Worm (Caenorhabditis elegans) whole organism, L1 larva: ENCODE measurements around the gene ggtb-1.

Source experiments
- C16A3.4 ChIP-seq: fragments of 150-350 bp; optimal IDR thresholded peaks from 2 replicates; lab custom pipeline; 2014; ENCODE audit warnings: missing biosample characterization, missing genetic modification characterization
- aha-1 ChIP-seq: fragments of 150-350 bp; optimal IDR thresholded peaks from 2 replicates; lab custom pipeline; 2014; ENCODE audit warnings: missing biosample characterization, missing genetic modification characterization
- ces-1 ChIP-seq: fragments of 150-350 bp; optimal IDR thresholded peaks from 2 replicates; lab custom pipeline; 2014; ENCODE audit warnings: missing biosample characterization, missing genetic modification reagents, missing genetic modification characterization
- fkh-8 ChIP-seq: sonication (generic microtip); optimal IDR thresholded peaks from 2 replicates; lab custom pipeline; 2016; ENCODE audit warnings: mild to moderate bottlenecking, missing genetic modification characterization, missing compliant biosample characterization
- nhr-77 ChIP-seq: fragments of 150-350 bp; optimal IDR thresholded peaks from 2 replicates; lab custom pipeline; 2014; ENCODE audit warnings: missing biosample characterization, missing genetic modification characterization
- pqm-1 ChIP-seq: sonication (generic microtip); optimal IDR thresholded peaks from 3 replicates; lab custom pipeline; 2017; ENCODE audit warnings: missing biosample characterization, missing genetic modification characterization
- unc-62 ChIP-seq: fragments of 150-350 bp; optimal IDR thresholded peaks from 2 replicates; lab custom pipeline; 2014; ENCODE audit warnings: missing biosample characterization, missing genetic modification reagents, missing genetic modification characterization
- zip-4 ChIP-seq: fragments of 200-800 bp; sonication (Bioruptor generic); optimal IDR thresholded peaks from 2 replicates; lab custom pipeline; 2018; ENCODE audit warnings: mild to moderate bottlenecking, missing genetic modification characterization, moderate library complexity, missing compliant biosample characterization

DNA sequence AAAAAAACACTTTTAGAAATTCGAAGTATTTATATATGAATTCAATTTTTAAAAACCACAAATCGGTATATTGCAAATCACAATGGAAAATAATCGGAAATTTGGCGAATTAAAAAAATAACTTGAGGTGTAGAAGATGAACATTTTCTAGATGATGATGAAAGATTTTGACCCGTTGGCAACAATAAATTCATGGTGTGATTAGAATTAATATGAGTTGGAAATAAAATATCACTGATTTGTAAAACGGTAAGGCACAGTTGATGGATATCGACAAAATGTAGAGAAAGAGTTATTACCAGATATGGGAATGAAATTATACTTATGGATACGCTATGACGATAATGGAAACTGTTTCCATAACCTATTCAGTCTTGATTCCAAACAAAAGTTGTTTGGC lies 21.3 kb upstream of the ggtb-1 start:
- TF ChIP-seq nhr-77 (tag; lab: Kevin White, UChicago) (no peak), fkh-8 (tag; lab: Kevin White, UChicago) (no peak), unc-62 (no peak), pqm-1 (tag; lab: Kevin White, UChicago) (no peak), ces-1 (GFP tag; lab: Kevin White, UChicago) (no peak), zip-4 (GFP tag; lab: Kevin White, UChicago) (no peak), C16A3.4 (tag; lab: Kevin White, UChicago) (no peak), aha-1 (no peak)
